Fruit fly (Drosophila melanogaster): ENCODE data around the gene knrl.
A peak's percentile ranks its signal among the peaks of the same experiment; 100 is the strongest.

The knrl gene

DNA sequence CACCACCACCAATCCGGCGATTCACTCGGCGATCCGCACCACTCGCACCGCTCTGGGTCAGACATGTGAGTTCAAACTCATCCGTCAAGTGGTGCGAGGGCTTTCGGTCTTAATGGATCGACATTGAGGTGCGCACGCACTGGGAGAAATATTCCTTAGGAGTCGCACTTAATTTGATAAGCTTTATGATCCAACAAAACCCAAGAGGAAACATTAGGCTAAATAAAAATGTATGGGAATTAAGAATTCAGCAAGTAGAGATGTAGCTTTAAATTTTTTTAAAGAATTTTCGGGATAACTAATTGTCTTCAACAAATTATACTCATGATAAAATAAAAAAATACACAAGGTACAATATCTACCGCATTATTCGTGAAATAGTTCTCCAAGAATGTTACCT, 44.0 kb downstream of the knrl start:
- no peak for TF ChIP-seq Hnf4 (GFP tag; optimal IDR thresholded peaks at IDR 0.05)
- no peak for TF ChIP-seq CrebA (GFP tag; optimal IDR thresholded peaks at IDR 0.05; ENCODE audit: borderline replicate concordance)
- no peak for TF ChIP-seq Hr83 (GFP tag; optimal IDR thresholded peaks at IDR 0.05; ENCODE audit: poor library complexity, severe bottlenecking)
- TF ChIP-seq dl (GFP tag; optimal IDR thresholded peaks at IDR 0.05; ENCODE audit: insufficient read depth in 1 of 2, partially characterized antibody in 2 of 2), result no peak
- no peak for TF ChIP-seq Rel (GFP tag; optimal IDR thresholded peaks at IDR 0.05)
- no peak for TF ChIP-seq Rel (tag; optimal IDR thresholded peaks at IDR 0.05)
- TF ChIP-seq sage (GFP tag; optimal IDR thresholded peaks at IDR 0.05), result no peak
- TF ChIP-seq GATAd (GFP tag; optimal IDR thresholded peaks at IDR 0.05), result no peak
- no peak for TF ChIP-seq woc (GFP tag; optimal IDR thresholded peaks at IDR 0.05)
- no peak for TF ChIP-seq Dif (GFP tag; optimal IDR thresholded peaks at IDR 0.05; ENCODE audit: partially characterized antibody)

DNA sequence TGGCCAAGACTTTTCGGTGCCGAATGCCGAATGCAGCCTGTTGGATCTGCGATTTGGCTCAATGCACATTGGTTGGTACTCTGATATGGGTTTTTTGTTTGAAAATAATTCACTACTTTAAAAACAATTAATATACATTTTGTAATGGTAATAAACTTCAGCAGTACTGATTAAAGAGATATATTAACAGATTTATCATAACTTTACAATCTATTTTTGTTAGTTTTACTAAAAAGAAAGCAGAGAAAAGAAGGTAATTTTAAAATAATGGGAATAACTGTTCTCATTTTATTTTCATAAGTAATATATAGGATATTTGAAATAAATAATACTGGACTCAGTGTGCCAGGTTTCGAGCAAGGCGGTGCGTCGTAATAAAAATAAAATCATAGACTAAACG, 50.3 kb downstream of the knrl start:
- no peak for TF ChIP-seq Rel (GFP tag; optimal IDR thresholded peaks at IDR 0.05)
- no peak for TF ChIP-seq Rel (tag; optimal IDR thresholded peaks at IDR 0.05)

DNA sequence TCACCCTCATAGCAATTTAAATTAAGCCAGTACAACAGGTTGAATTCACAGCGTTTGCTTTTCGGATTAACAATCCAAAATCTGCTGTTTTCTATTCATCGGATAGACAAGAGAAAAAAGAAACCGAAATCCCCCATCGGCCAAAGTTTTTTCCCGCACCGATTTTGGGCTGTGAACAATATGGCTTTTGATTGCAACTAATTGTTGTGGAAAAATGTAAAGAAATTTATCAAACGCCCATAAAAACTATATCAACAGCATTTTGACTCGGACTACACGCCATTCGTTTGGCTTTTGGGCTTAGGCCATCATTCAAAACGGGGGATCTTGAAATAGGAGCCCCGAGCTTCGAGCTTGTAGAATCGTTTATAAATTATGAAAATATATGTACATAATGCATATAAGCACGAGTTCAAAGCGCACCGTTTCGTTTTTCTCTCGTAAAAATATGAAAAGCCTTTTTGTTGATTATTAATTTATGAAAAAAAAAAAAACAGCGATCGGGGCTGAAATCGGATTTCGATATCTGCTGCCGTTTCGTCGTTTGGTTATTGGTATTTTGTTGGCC, 54.8 kb downstream of the knrl start:
- no peak for TF ChIP-seq lola (GFP tag; optimal IDR thresholded peaks at IDR 0.05)

DNA sequence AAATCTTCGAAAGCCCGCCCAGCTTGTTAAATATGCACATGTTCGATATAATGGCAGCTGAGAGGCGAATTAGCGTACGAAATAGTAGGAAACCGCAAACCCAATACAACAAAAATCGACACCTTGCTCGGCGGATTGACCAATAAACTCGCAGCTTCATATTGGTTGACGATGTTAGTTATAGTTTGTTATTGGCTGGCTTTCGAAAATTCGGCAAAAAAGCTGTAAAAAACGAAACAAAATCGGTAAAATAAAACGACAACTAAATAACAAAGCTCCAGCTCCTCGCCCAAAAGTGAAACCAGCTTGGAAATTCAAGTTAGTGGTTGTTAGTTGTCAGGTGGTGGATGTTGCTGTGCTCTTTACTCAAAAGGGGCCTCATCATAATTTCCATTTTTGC, 56.7 kb downstream of the knrl start:
- TF ChIP-seq Hr83 (GFP tag; optimal IDR thresholded peaks at IDR 0.05; ENCODE audit: poor library complexity, severe bottlenecking) (no peak), N (GFP tag; optimal IDR thresholded peaks at IDR 0.05) (no peak), tai (GFP tag; optimal IDR thresholded peaks at IDR 0.05) (no peak), CG9705 (GFP tag; optimal IDR thresholded peaks at IDR 0.05) (no peak), lola (GFP tag; optimal IDR thresholded peaks at IDR 0.05) (no peak), Rel (GFP tag; optimal IDR thresholded peaks at IDR 0.05) (no peak), Rel (tag; optimal IDR thresholded peaks at IDR 0.05) (no peak), dmrt93B (GFP tag; optimal IDR thresholded peaks at IDR 0.05) (no peak), fru (GFP tag; optimal IDR thresholded peaks at IDR 0.05) (no peak), Myc (optimal IDR thresholded peaks at IDR 0.05) (no peak)

DNA sequence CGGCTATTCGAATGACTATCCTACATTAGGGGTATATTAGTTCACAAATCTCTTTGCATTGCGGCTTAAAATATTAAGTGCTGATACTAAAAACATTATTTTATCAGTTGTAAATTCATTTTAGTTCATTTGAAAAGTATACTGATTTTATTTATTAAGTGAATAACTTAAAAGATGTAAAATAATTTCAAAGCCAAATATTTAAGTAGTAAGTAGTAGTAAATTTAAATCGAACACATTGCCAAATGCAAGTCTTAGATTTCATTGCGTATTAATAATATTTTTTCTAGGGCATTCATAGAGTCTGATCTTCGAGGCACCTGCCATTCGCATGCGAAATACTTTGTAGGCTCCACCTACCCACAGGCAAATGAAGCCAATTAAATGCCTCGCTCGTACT, 57.8 kb downstream of the knrl start:
- TF ChIP-seq HLH106 (tag; optimal IDR thresholded peaks at IDR 0.05), result no peak

DNA sequence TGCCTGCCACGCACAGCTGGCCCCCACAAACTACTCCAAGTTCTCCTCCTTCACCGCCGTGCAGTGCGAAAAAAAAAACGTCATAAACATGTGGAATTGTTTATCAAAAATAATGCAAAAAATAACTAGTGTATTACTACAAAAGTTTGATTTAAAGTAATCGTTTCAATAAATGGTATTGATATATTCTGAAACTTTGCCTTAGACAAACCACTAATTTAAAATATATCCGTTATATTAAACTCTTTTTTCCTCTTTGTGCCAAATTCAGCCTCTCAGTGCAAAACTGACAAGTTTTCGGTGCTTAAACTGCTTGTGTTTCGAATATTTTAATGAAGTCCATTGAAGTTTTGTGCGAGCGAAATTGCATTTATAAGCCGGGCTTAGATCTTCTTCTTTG, 63.4 kb downstream of the knrl start:
- TF ChIP-seq Abd-B (GFP tag; optimal IDR thresholded peaks at IDR 0.05) (no peak), sage (GFP tag; optimal IDR thresholded peaks at IDR 0.05) (no peak), usp (GFP tag; optimal IDR thresholded peaks at IDR 0.05) (no peak), dsf (GFP tag; optimal IDR thresholded peaks at IDR 0.05; ENCODE audit: borderline replicate concordance) (no peak), dmrt93B (GFP tag; optimal IDR thresholded peaks at IDR 0.05) (no peak), GATAd (GFP tag; optimal IDR thresholded peaks at IDR 0.05) (no peak), CG9705 (GFP tag; optimal IDR thresholded peaks at IDR 0.05) (no peak), Hr78 (GFP tag; optimal IDR thresholded peaks at IDR 0.05) (no peak)

DNA sequence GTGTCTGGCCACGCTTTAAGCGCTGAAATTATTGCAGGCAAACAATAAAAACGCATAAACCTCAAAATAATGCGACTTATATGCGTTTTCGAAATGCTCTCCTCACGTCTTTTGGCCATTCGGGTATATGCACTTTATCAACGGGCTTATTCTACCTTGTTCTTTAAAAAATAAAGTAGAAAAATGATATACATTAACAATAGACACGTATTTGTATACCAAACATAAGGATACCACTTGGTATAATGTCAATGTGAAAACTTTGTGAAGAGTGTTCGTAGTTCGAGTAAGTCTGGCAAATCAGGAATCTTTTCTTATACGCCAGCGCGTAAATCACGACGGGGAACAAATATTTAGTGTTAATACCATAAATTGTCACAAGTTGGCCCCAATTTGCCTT, 64.1 kb downstream of the knrl start:
- peak; percentile 62 for TF ChIP-seq CG9705 (GFP tag; optimal IDR thresholded peaks at IDR 0.05)
- peak; percentile 78 for TF ChIP-seq Hnf4 (GFP tag; optimal IDR thresholded peaks at IDR 0.05)
- peak; percentile 65 for TF ChIP-seq psq (GFP tag; optimal IDR thresholded peaks at IDR 0.05)
- TF ChIP-seq pan (optimal IDR thresholded peaks at IDR 0.05), result no peak
- TF ChIP-seq Vsx2 (GFP tag; optimal IDR thresholded peaks at IDR 0.05; ENCODE audit: partially characterized antibody), result no peak
- peak; percentile 81 for TF ChIP-seq ey (GFP tag; optimal IDR thresholded peaks at IDR 0.05)
- no peak for TF ChIP-seq lola (GFP tag; optimal IDR thresholded peaks at IDR 0.05)
- peak; percentile 91 for TF ChIP-seq HLH106 (tag; optimal IDR thresholded peaks at IDR 0.05)
- TF ChIP-seq Hr78 (GFP tag; optimal IDR thresholded peaks at IDR 0.05), result no peak
- TF ChIP-seq woc (GFP tag; optimal IDR thresholded peaks at IDR 0.05), result peak; percentile 68
- TF ChIP-seq dl (GFP tag; optimal IDR thresholded peaks at IDR 0.05; ENCODE audit: insufficient read depth in 1 of 2, partially characterized antibody in 2 of 2), result no peak
- TF ChIP-seq CrebA (GFP tag; optimal IDR thresholded peaks at IDR 0.05; ENCODE audit: borderline replicate concordance), result no peak
- peak; percentile 30 for TF ChIP-seq brk (GFP tag; optimal IDR thresholded peaks at IDR 0.05)
- TF ChIP-seq OdsH (GFP tag; optimal IDR thresholded peaks at IDR 0.05), result peak; percentile 72
- TF ChIP-seq br (GFP tag; optimal IDR thresholded peaks at IDR 0.05), result peak; percentile 84
- no peak for TF ChIP-seq jim (GFP tag; optimal IDR thresholded peaks at IDR 0.05)
- peak; percentile 83 for TF ChIP-seq h (GFP tag; optimal IDR thresholded peaks at IDR 0.05)
- peak; percentile 63 for TF ChIP-seq CG32264 (GFP tag; optimal IDR thresholded peaks at IDR 0.05)
- TF ChIP-seq Sp1 (GFP tag; optimal IDR thresholded peaks at IDR 0.05), result peak; percentile 84
- peak in 1 of 2 experiments; percentile 84 for TF ChIP-seq foxo (GFP tag; optimal IDR thresholded peaks at IDR 0.05)
- peak; percentile 82 for TF ChIP-seq rgr (GFP tag; optimal IDR thresholded peaks at IDR 0.05)
- no peak for TF ChIP-seq usp (GFP tag; optimal IDR thresholded peaks at IDR 0.05)
- TF ChIP-seq Rel (GFP tag; optimal IDR thresholded peaks at IDR 0.05), result no peak
- peak; percentile 36 for TF ChIP-seq Rel (tag; optimal IDR thresholded peaks at IDR 0.05)
- TF ChIP-seq fru (GFP tag; optimal IDR thresholded peaks at IDR 0.05), result peak; percentile 77
- peak; percentile 45 for TF ChIP-seq tai (GFP tag; optimal IDR thresholded peaks at IDR 0.05)
- TF ChIP-seq sage (GFP tag; optimal IDR thresholded peaks at IDR 0.05), result peak; percentile 58
- no peak for TF ChIP-seq Abd-B (GFP tag; optimal IDR thresholded peaks at IDR 0.05)
- TF ChIP-seq dsf (GFP tag; optimal IDR thresholded peaks at IDR 0.05; ENCODE audit: borderline replicate concordance), result peak; percentile 10

Measured in whole organism, wandering third instar larva.